Worm (Caenorhabditis elegans) whole organism, L4 larva: Measurements from ENCODE around the gene fipr-14.

Experiments used
- F37D6.2 ChIP-seq: sonication (generic microtip); optimal IDR thresholded peaks from 2 replicates; lab custom pipeline; 2016; ENCODE audit warnings: mild to moderate bottlenecking, missing genetic modification characterization, missing compliant biosample characterization
- F44E2.7 ChIP-seq: fragments of 200-800 bp; sonication (Bioruptor generic); IDR thresholded peaks from 2 replicates; pipeline ENCODE4 v2.1.2; 2022; ENCODE audit warnings: missing genetic modification characterization, missing compliant biosample characterization
- T20F7.1 ChIP-seq: fragments of 200-800 bp; sonication (Bioruptor generic); optimal IDR thresholded peaks from 2 replicates; lab custom pipeline; 2018; ENCODE audit warnings: mild to moderate bottlenecking, missing genetic modification characterization, missing compliant biosample characterization
- ZK337.2 ChIP-seq: fragments of 200-800 bp; sonication (Bioruptor generic); IDR thresholded peaks from 2 replicates; pipeline ENCODE4 v1.3.6; 2022; ENCODE audit warnings: missing genetic modification reagents, missing genetic modification characterization, missing compliant biosample characterization
- ama-1 ChIP-seq: fragments of 150-350 bp; optimal IDR thresholded peaks from 2 replicates; lab custom pipeline; 2014; ENCODE audit warnings: inconsistent platforms, mixed read lengths
- attf-4 ChIP-seq: sonication (generic microtip); optimal IDR thresholded peaks from 3 replicates; lab custom pipeline; 2017; ENCODE audit warnings: missing biosample characterization, missing genetic modification characterization
- ceh-82 ChIP-seq: sonication (generic microtip); optimal IDR thresholded peaks from 2 replicates; lab custom pipeline; 2017; ENCODE audit warnings: missing biosample characterization, missing genetic modification characterization
- daf-16 ChIP-seq, 3 experiments: sonication (generic microtip); optimal IDR thresholded peaks; 2 replicates each; lab custom pipeline; 2016 to 2017; ENCODE audit warnings: missing genetic modification characterization in 3 of 3, missing genetic modification reagents in 3 of 3, mild to moderate bottlenecking in 2 of 3, missing compliant biosample characterization in 2 of 3, missing biosample characterization in 1 of 3, moderate library complexity in 1 of 3
- daf-19 ChIP-seq: fragments of 200-800 bp; sonication (Bioruptor generic); conservative IDR thresholded peaks from 2 replicates; pipeline ENCODE4 v1.3.6; 2022; ENCODE audit warnings: missing genetic modification characterization, missing compliant biosample characterization
- dmd-6 ChIP-seq: fragments of 200-800 bp; sonication (Bioruptor generic); IDR thresholded peaks from 2 replicates; pipeline ENCODE4 v1.3.6; 2022; ENCODE audit warnings: missing genetic modification reagents, missing genetic modification characterization, missing compliant biosample characterization
- dmd-8 ChIP-seq: fragments of 200-800 bp; sonication (Bioruptor generic); IDR thresholded peaks from 2 replicates; pipeline ENCODE4 v1.3.6; 2022; ENCODE audit warnings: missing genetic modification characterization, missing compliant biosample characterization
- dmd-9 ChIP-seq: fragments of 200-800 bp; sonication (Bioruptor generic); IDR thresholded peaks from 2 replicates; pipeline ENCODE4 v1.3.6; 2022; ENCODE audit warnings: missing genetic modification reagents, missing genetic modification characterization, missing compliant biosample characterization
- dve-1 ChIP-seq: sonication (generic microtip); optimal IDR thresholded peaks from 2 replicates; lab custom pipeline; 2017; ENCODE audit warnings: antibody characterized with exemption, mild to moderate bottlenecking, missing genetic modification characterization, missing compliant biosample characterization; ENCODE audit not compliant: insufficient read depth
- egl-27 ChIP-seq: sonication (generic microtip); optimal IDR thresholded peaks from 3 replicates; lab custom pipeline; 2017; ENCODE audit warnings: missing biosample characterization, missing genetic modification reagents, missing genetic modification characterization
- egl-43 ChIP-seq: fragments of 200-800 bp; sonication (Bioruptor generic); IDR thresholded peaks from 2 replicates; pipeline ENCODE4 v1.3.6; 2022; ENCODE audit warnings: missing genetic modification reagents, missing genetic modification characterization, missing compliant biosample characterization
- fos-1 ChIP-seq: fragments of 150-350 bp; optimal IDR thresholded peaks from 2 replicates; lab custom pipeline; 2014; ENCODE audit warnings: missing biosample characterization, missing genetic modification characterization
- gei-8 ChIP-seq: fragments of 200-800 bp; sonication (Bioruptor generic); optimal IDR thresholded peaks from 2 replicates; lab custom pipeline; 2018; ENCODE audit warnings: mild to moderate bottlenecking, missing genetic modification characterization, missing compliant biosample characterization
- hif-1 ChIP-seq, 2 experiments: sonication (generic microtip); optimal IDR thresholded peaks; 2 replicates each; lab custom pipeline; 2016 to 2017; ENCODE audit warnings: missing compliant biosample characterization in 2 of 2, missing genetic modification characterization in 2 of 2, missing genetic modification reagents in 2 of 2, missing genotype in 2 of 2, mild to moderate bottlenecking in 1 of 2
- hlh-11 ChIP-seq: fragments of 200-800 bp; sonication (Bioruptor generic); optimal IDR thresholded peaks from 2 replicates; lab custom pipeline; 2018; ENCODE audit warnings: mild to moderate bottlenecking, missing genetic modification characterization, missing compliant biosample characterization
- hlh-30 ChIP-seq: sonication (generic microtip); optimal IDR thresholded peaks from 2 replicates; lab custom pipeline; 2017; ENCODE audit warnings: antibody characterized with exemption, mild to moderate bottlenecking, missing genetic modification characterization, missing compliant biosample characterization; ENCODE audit not compliant: insufficient read depth
- lim-7 ChIP-seq: fragments of 200-800 bp; sonication (Bioruptor generic); IDR thresholded peaks from 2 replicates; pipeline ENCODE4 v1.3.6; 2022; ENCODE audit warnings: missing genetic modification characterization, missing compliant biosample characterization
- lin-15B ChIP-seq: fragments of 150-350 bp; sonication (generic microtip); optimal IDR thresholded peaks from 3 replicates; lab custom pipeline; 2014; ENCODE audit warnings: missing biosample characterization, missing genetic modification characterization
- lin-29 ChIP-seq: fragments of 200-800 bp; sonication (Bioruptor generic); IDR thresholded peaks from 2 replicates; pipeline ENCODE4 v1.3.6; 2022; ENCODE audit warnings: missing genetic modification reagents, missing genetic modification characterization, missing compliant biosample characterization
- lin-38 ChIP-seq: fragments of 200-800 bp; sonication (Bioruptor generic); IDR thresholded peaks from 2 replicates; pipeline ENCODE4 v1.3.6; 2022; ENCODE audit warnings: missing genetic modification reagents, missing genetic modification characterization, missing compliant biosample characterization
- lin-39 ChIP-seq: fragments of 150-350 bp; optimal IDR thresholded peaks from 2 replicates; lab custom pipeline; 2014; ENCODE audit warnings: missing biosample characterization, missing genetic modification reagents, missing genetic modification characterization
- madf-5 ChIP-seq, 2 experiments: fragments of 200-800 bp; sonication (Bioruptor generic); IDR thresholded peaks; 2 replicates each; pipeline ENCODE4 v1.3.6; 2022; ENCODE audit warnings: missing compliant biosample characterization in 2 of 2, missing genetic modification characterization in 2 of 2
- mdl-1 ChIP-seq, 2 experiments: fragments of 150-350 bp in 1 of 2; sonication (generic microtip) in 1 of 2; optimal IDR thresholded peaks; 2 replicates each; lab custom pipeline; 2014 to 2017; ENCODE audit warnings: missing biosample characterization in 2 of 2, missing genetic modification characterization in 2 of 2
- mxl-2 ChIP-seq: fragments of 200-800 bp; sonication (Bioruptor generic); conservative IDR thresholded peaks from 2 replicates; pipeline ENCODE4 v1.3.6; 2022; ENCODE audit warnings: missing genetic modification reagents, missing genetic modification characterization, missing compliant biosample characterization
- nhr-28 ChIP-seq: fragments of 150-350 bp; optimal IDR thresholded peaks from 2 replicates; lab custom pipeline; 2014; ENCODE audit warnings: missing biosample characterization, missing genetic modification characterization
- nhr-48 ChIP-seq: sonication (generic microtip); optimal IDR thresholded peaks from 2 replicates; lab custom pipeline; 2016; ENCODE audit warnings: mild to moderate bottlenecking, missing genetic modification characterization, missing compliant biosample characterization
- nhr-76 ChIP-seq: fragments of 150-350 bp; optimal IDR thresholded peaks from 2 replicates; lab custom pipeline; 2014; ENCODE audit warnings: missing biosample characterization, missing genetic modification characterization
- nhr-77 ChIP-seq: fragments of 150-350 bp; optimal IDR thresholded peaks from 2 replicates; lab custom pipeline; 2014; ENCODE audit warnings: missing biosample characterization, missing genetic modification characterization
- php-3 ChIP-seq: fragments of 200-800 bp; sonication (Bioruptor generic); IDR thresholded peaks from 2 replicates; pipeline ENCODE4 v1.3.6; 2022; ENCODE audit warnings: missing genetic modification reagents, missing genetic modification characterization, missing compliant biosample characterization
- pqm-1 ChIP-seq: sonication (generic microtip); optimal IDR thresholded peaks from 2 replicates; lab custom pipeline; 2017; ENCODE audit warnings: missing biosample characterization, missing genetic modification characterization
- saeg-2 ChIP-seq: fragments of 200-800 bp; sonication (Bioruptor generic); IDR thresholded peaks from 2 replicates; pipeline ENCODE4 v1.3.6; 2022; ENCODE audit warnings: missing genetic modification reagents, missing genetic modification characterization, missing compliant biosample characterization
- sdz-12 ChIP-seq: fragments of 200-800 bp; sonication (Bioruptor generic); optimal IDR thresholded peaks from 2 replicates; lab custom pipeline; 2018; ENCODE audit warnings: mild to moderate bottlenecking, missing genetic modification characterization, missing compliant biosample characterization
- set-16 ChIP-seq: fragments of 200-800 bp; sonication (Bioruptor generic); IDR thresholded peaks from 2 replicates; pipeline ENCODE4 v1.3.6; 2022; ENCODE audit warnings: missing genetic modification reagents, missing genetic modification characterization, missing compliant biosample characterization
- snpc-1.2 ChIP-seq: fragments of 200-800 bp; sonication (Bioruptor generic); IDR thresholded peaks from 2 replicates; pipeline ENCODE4 v1.3.6; 2022; ENCODE audit warnings: missing genetic modification reagents, missing genetic modification characterization, missing compliant biosample characterization
- spr-1 ChIP-seq: sonication (generic microtip); optimal IDR thresholded peaks from 2 replicates; lab custom pipeline; 2016; ENCODE audit warnings: mild to moderate bottlenecking, missing genetic modification characterization, missing compliant biosample characterization
- tag-97 ChIP-seq: fragments of 200-800 bp; sonication (Bioruptor generic); IDR thresholded peaks from 2 replicates; pipeline ENCODE4 v1.3.6; 2022; ENCODE audit warnings: missing genetic modification characterization, missing compliant biosample characterization
- unc-130 ChIP-seq: sonication (generic microtip); optimal IDR thresholded peaks from 2 replicates; lab custom pipeline; 2016; ENCODE audit warnings: missing genetic modification reagents, missing genetic modification characterization, missing compliant biosample characterization
- unc-62 ChIP-seq, 3 experiments: fragments of 150-350 bp in 1 of 3; sonication (generic microtip); optimal IDR thresholded peaks in 2 of 3; peaks in 1 of 3; 1 replicate in 1 of 3; 2 replicates in 2 of 3; lab custom pipeline; 2014 to 2017; ENCODE audit warnings: missing biosample characterization in 3 of 3, missing genetic modification characterization in 3 of 3, missing genetic modification reagents in 3 of 3, missing genotype in 1 of 3
- zfp-2 ChIP-seq: sonication (generic microtip); optimal IDR thresholded peaks from 2 replicates; lab custom pipeline; 2016; ENCODE audit warnings: mild to moderate bottlenecking, missing genetic modification characterization, missing compliant biosample characterization
- zfp-3 ChIP-seq: fragments of 200-800 bp; sonication (Bioruptor generic); conservative IDR thresholded peaks from 2 replicates; pipeline ENCODE4 v1.3.6; 2022; ENCODE audit warnings: missing genetic modification reagents, missing genetic modification characterization, missing compliant biosample characterization

Gene fipr-14

ce11 chrIV:10909206-10909605 is 32.3 kb downstream of the fipr-14 start, which contains the start of gene ZK596.2:
ZK596.2 (minus strand) TSS chrIV:10909306.
- TF ChIP-seq nhr-48 (no peak), attf-4 (tag; lab: Kevin White, UChicago) (no peak), tag-97 (no peak), set-16 (GFP tag; lab: Robert Waterston, UW) (no peak), dmd-8 (no peak), ZK337.2 (GFP tag; lab: Robert Waterston, UW) (no peak), unc-62 (GFP tag; optimal IDR thresholded peaks at IDR 0.05 in 1 of 2; lab: Kevin White, UChicago) (no peak), unc-62 (tag; optimal IDR thresholded peaks at IDR 0.05; lab: Kevin White, UChicago) (no peak), F37D6.2 (no peak), madf-5 (GFP tag; IDR thresholded peaks at IDR 0.05; lab: Robert Waterston, UW) (no peak), sdz-12 (GFP tag; lab: Kevin White, UChicago) (no peak), lin-38 (no peak), daf-16 (GFP tag; optimal IDR thresholded peaks at IDR 0.05; lab: Kevin White, UChicago) (no peak), daf-16 (tag; optimal IDR thresholded peaks at IDR 0.05; lab: Kevin White, UChicago) (no peak), gei-8 (GFP tag; lab: Kevin White, UChicago) (no peak), dmd-9 (GFP tag; lab: Robert Waterston, UW) (no peak), unc-130 (GFP tag; lab: Kevin White, UChicago) (no peak), lin-39 (tag; lab: Kevin White, UChicago) (no peak), lin-29 (GFP tag; lab: Robert Waterston, UW) (no peak), zfp-3 (GFP tag; lab: Robert Waterston, UW) (no peak), pqm-1 (no peak)

ce11 chrIV:10909708-10910107 is 32.8 kb downstream of the fipr-14 start, which contains the start of gene pyk-2:
pyk-2 (plus strand) TSS chrIV:10909913.
- TF ChIP-seq pqm-1 (peak; percentile 65), mdl-1 (tag; optimal IDR thresholded peaks at IDR 0.05; lab: Kevin White, UChicago) (peak in 1 of 2 experiments; percentile 37), hlh-30 (tag; lab: Kevin White, UChicago) (peak; percentile 63), egl-27 (tag; lab: Kevin White, UChicago) (no peak), F37D6.2 (no peak), php-3 (0 out of 2 replicates have a peak, but pooled peaks have one; percentile 39), nhr-48 (peak; percentile 7), hlh-11 (peak; percentile 82), daf-16 (GFP tag; optimal IDR thresholded peaks at IDR 0.05; lab: Kevin White, UChicago) (no peak), daf-16 (tag; optimal IDR thresholded peaks at IDR 0.05; lab: Kevin White, UChicago) (peak; percentile 80), hif-1 (tag; optimal IDR thresholded peaks at IDR 0.05; lab: Kevin White, UChicago) (no peak), nhr-77 (tag; lab: Kevin White, UChicago) (peak; percentile 41), snpc-1.2 (no peak), T20F7.1 (GFP tag; lab: Kevin White, UChicago) (peak; percentile 36), dve-1 (tag; lab: Kevin White, UChicago) (peak; percentile 77), zfp-2 (no peak), nhr-28 (tag; lab: Kevin White, UChicago) (peak; percentile 73), daf-19 (GFP tag; lab: Robert Waterston, UW) (no peak)

- no peak for TF ChIP-seq lin-15B (tag; lab: Kevin White, UChicago)
- no peak for TF ChIP-seq F44E2.7 (GFP tag; lab: Robert Waterston, UW)
- TF ChIP-seq dmd-6 (GFP tag; lab: Robert Waterston, UW), result peak; percentile 7; the same call in 1 of the 2 replicates
- TF ChIP-seq unc-62 (GFP tag; optimal IDR thresholded peaks at IDR 0.05 in 1 of 2; lab: Kevin White, UChicago), result no peak
- no peak for TF ChIP-seq unc-62 (tag; optimal IDR thresholded peaks at IDR 0.05; lab: Kevin White, UChicago)
- no peak for TF ChIP-seq saeg-2 (GFP tag; lab: Robert Waterston, UW)
- TF ChIP-seq daf-16 (GFP tag; optimal IDR thresholded peaks at IDR 0.05; lab: Kevin White, UChicago), result no peak
- TF ChIP-seq daf-16 (tag; optimal IDR thresholded peaks at IDR 0.05; lab: Kevin White, UChicago), result peak; percentile 8
- no peak for TF ChIP-seq nhr-76
- TF ChIP-seq attf-4 (tag; lab: Kevin White, UChicago), result no peak
- TF ChIP-seq fos-1 (tag; lab: Kevin White, UChicago), result no peak
- no peak for TF ChIP-seq egl-43
- TF ChIP-seq spr-1, result no peak
- TF ChIP-seq ceh-82 (tag; lab: Kevin White, UChicago), result no peak
- TF ChIP-seq lim-7 (GFP tag; lab: Robert Waterston, UW), result no peak
- 0 out of 2 replicates have a peak, but pooled peaks have one; percentile 11 for TF ChIP-seq mxl-2 (GFP tag; lab: Robert Waterston, UW)
- TF ChIP-seq ama-1 (lab: Kevin White, UChicago), result peak; percentile 59
- TF ChIP-seq ZK337.2 (GFP tag; lab: Robert Waterston, UW), result no peak
These were observed 36.1 kb downstream of the fipr-14 start, which contains the start of gene ZK593.2 for ce11 chrIV:10913081-10913480. ZK593.2 (plus strand) TSS chrIV:10913381.
